Fruit fly (Drosophila melanogaster) whole organism, adult: ENCODE data around the gene mew.
"Not testable (repeated sequence)": the region's sequence is repeated elsewhere in the genome, so short reads cannot be mapped to it uniquely, and the experiment has no call there.

Experiments used
- CG11617 ChIP-seq: fragments of 200-800 bp; sonication (Bioruptor generic); optimal IDR thresholded peaks from 2 replicates; lab custom pipeline; 2017; ENCODE audit warnings: mild to moderate bottlenecking, missing biosample characterization, missing genetic modification reagents, missing genetic modification characterization
- CG12768 ChIP-seq: fragments of 200-800 bp; sonication (Bioruptor generic); optimal IDR thresholded peaks from 2 replicates; lab custom pipeline; 2017; ENCODE audit warnings: missing biosample characterization, missing genetic modification characterization, mild to moderate bottlenecking, moderate library complexity, missing genetic modification reagents
- CG14711 ChIP-seq: fragments of 200-800 bp; sonication (Bioruptor generic); optimal IDR thresholded peaks from 2 replicates; lab custom pipeline; 2018; ENCODE audit warnings: missing biosample characterization, mild to moderate bottlenecking, missing genetic modification characterization, moderate library complexity
- CG1620 ChIP-seq: fragments of 200-800 bp; sonication (Bioruptor generic); optimal IDR thresholded peaks from 2 replicates; lab custom pipeline; 2016; ENCODE audit warnings: missing biosample characterization, missing genetic modification characterization
- CG33017 ChIP-seq: fragments of 200-800 bp; sonication (Bioruptor generic); optimal IDR thresholded peaks from 2 replicates; lab custom pipeline; 2018; ENCODE audit warnings: missing biosample characterization, mild to moderate bottlenecking, missing genetic modification characterization, moderate library complexity
- CG5204 ChIP-seq: fragments of 200-800 bp; sonication (Bioruptor generic); optimal IDR thresholded peaks from 2 replicates; lab custom pipeline; 2016; ENCODE audit warnings: missing biosample characterization, missing genetic modification characterization
- CG7045 ChIP-seq: fragments of 200-800 bp; sonication (Bioruptor generic); optimal IDR thresholded peaks from 2 replicates; lab custom pipeline; 2017; ENCODE audit warnings: missing biosample characterization, mild to moderate bottlenecking, missing genetic modification characterization
- CG7101 ChIP-seq: fragments of 200-800 bp; sonication (Bioruptor generic); optimal IDR thresholded peaks from 2 replicates; lab custom pipeline; 2018; ENCODE audit warnings: missing biosample characterization, mild to moderate bottlenecking, missing genetic modification characterization, moderate library complexity
- Clk ChIP-seq: fragments of 200-800 bp; sonication (Bioruptor generic); optimal IDR thresholded peaks from 2 replicates; lab custom pipeline; 2017; ENCODE audit warnings: missing biosample characterization, missing genetic modification characterization
- Crg-1 ChIP-seq: fragments of 200-800 bp; sonication (Bioruptor generic); optimal IDR thresholded peaks from 2 replicates; lab custom pipeline; 2016; ENCODE audit warnings: missing biosample characterization, missing genetic modification characterization
- Hr96 ChIP-seq: fragments of 200-800 bp; sonication (Bioruptor generic); optimal IDR thresholded peaks from 2 replicates; lab custom pipeline; 2016; ENCODE audit warnings: missing biosample characterization, missing genetic modification characterization
- Mnt ChIP-seq: fragments of 200-800 bp; sonication (Bioruptor generic); optimal IDR thresholded peaks from 2 replicates; lab custom pipeline; 2016; ENCODE audit warnings: missing biosample characterization, mild to moderate bottlenecking, missing genetic modification characterization
- bab1 ChIP-seq: fragments of 200-800 bp; sonication (Bioruptor generic); optimal IDR thresholded peaks from 3 replicates; lab custom pipeline; 2019; ENCODE audit warnings: missing biosample characterization, mild to moderate bottlenecking, missing genetic modification characterization, moderate library complexity
- cic ChIP-seq: fragments of 200-800 bp; sonication (Bioruptor generic); optimal IDR thresholded peaks from 2 replicates; lab custom pipeline; 2017; ENCODE audit warnings: missing biosample characterization, mild to moderate bottlenecking, missing genetic modification characterization, moderate library complexity
- cnc ChIP-seq, 2 experiments: fragments of >200 bp; optimal IDR thresholded peaks; 2 replicates each; lab custom pipeline; 2017
- kay ChIP-seq: fragments of 200-800 bp; sonication (Bioruptor generic); peaks from one replicate; lab custom pipeline; 2016; ENCODE audit warnings: missing biosample characterization, missing genetic modification characterization, borderline replicate concordance
- pad ChIP-seq: fragments of 200-800 bp; sonication (Bioruptor generic); optimal IDR thresholded peaks from 3 replicates; lab custom pipeline; 2017; ENCODE audit warnings: missing biosample characterization, missing genetic modification characterization, mild to moderate bottlenecking, moderate library complexity, missing genetic modification reagents
- tj ChIP-seq: fragments of 200-800 bp; sonication (Bioruptor generic); optimal IDR thresholded peaks from 3 replicates; lab custom pipeline; 2017; ENCODE audit warnings: missing biosample characterization, mild to moderate bottlenecking, missing genetic modification characterization, moderate library complexity
- toe ChIP-seq: fragments of 200-800 bp; sonication (Bioruptor generic); optimal IDR thresholded peaks from 2 replicates; lab custom pipeline; 2016; ENCODE audit warnings: missing biosample characterization, missing genetic modification characterization

Gene mew

dm6 chrX:13208075-13208474, 50.2 kb downstream of the mew start:
- TF ChIP-seq bab1 (no peak), CG33017 (tag; lab: Kevin White, UChicago) (no peak), CG7101 (tag; lab: Kevin White, UChicago) (peak; percentile 32), Hr96 (GFP tag; lab: Kevin White, UChicago) (no peak), cic (GFP tag; lab: Kevin White, UChicago) (no peak), toe (GFP tag; lab: Kevin White, UChicago) (no peak)

dm6 chrX:13204718-13205117, 53.6 kb downstream of the mew start:
- TF ChIP-seq Clk (GFP tag; lab: Kevin White, UChicago) (no peak), tj (GFP tag; lab: Kevin White, UChicago) (no peak), CG7045 (GFP tag; lab: Kevin White, UChicago) (no peak), toe (GFP tag; lab: Kevin White, UChicago) (no peak), pad (no peak)

dm6 chrX:13202162-13202561, 56.1 kb downstream of the mew start, which contains the start of gene CG44437:
CG44437 (minus strand) TSS chrX:13202262.
- TF ChIP-seq cic (GFP tag; lab: Kevin White, UChicago) (no peak), toe (GFP tag; lab: Kevin White, UChicago) (no peak), kay (GFP tag; lab: Kevin White, UChicago) (peak; percentile 45), Crg-1 (no peak), CG1620 (GFP tag; lab: Kevin White, UChicago) (no peak)

- TF ChIP-seq CG7045 (GFP tag; lab: Kevin White, UChicago), result no peak
Measured at dm6 chrX:13194249-13194648, 64.0 kb downstream of the mew start, which contains the start of gene Coq5. Coq5 (minus strand) TSS chrX:13194551.

- TF ChIP-seq tj (GFP tag; lab: Kevin White, UChicago) (no peak), Hr96 (GFP tag; lab: Kevin White, UChicago) (no peak), bab1 (no peak), CG1620 (GFP tag; lab: Kevin White, UChicago) (no peak), Mnt (GFP tag; lab: Kevin White, UChicago) (no peak), CG14711 (tag; lab: Kevin White, UChicago) (no peak), Crg-1 (no peak)
Measured at dm6 chrX:13192239-13192638, 66.1 kb downstream of the mew start.

- no peak for TF ChIP-seq tj (GFP tag; lab: Kevin White, UChicago)
- no peak for TF ChIP-seq cnc (optimal IDR thresholded peaks at IDR 0.05; lab: Kevin White, UChicago)
- TF ChIP-seq CG1620 (GFP tag; lab: Kevin White, UChicago), result no peak
- TF ChIP-seq CG5204, result no peak
- no peak for TF ChIP-seq cic (GFP tag; lab: Kevin White, UChicago)
- TF ChIP-seq CG11617 (GFP tag; lab: Kevin White, UChicago), result no peak
- TF ChIP-seq CG14711 (tag; lab: Kevin White, UChicago), result no peak
- no peak for TF ChIP-seq pad
- TF ChIP-seq CG33017 (tag; lab: Kevin White, UChicago), result no peak
- TF ChIP-seq CG7101 (tag; lab: Kevin White, UChicago), result no peak
- no peak for TF ChIP-seq toe (GFP tag; lab: Kevin White, UChicago)
- TF ChIP-seq CG12768, result no peak
- no peak for TF ChIP-seq Crg-1
Measured at dm6 chrX:13191783-13192182, 66.5 kb downstream of the mew start, which contains the start of gene CG12723. CG12723 (minus strand) TSS chrX:13191883.

- TF ChIP-seq pad, result no peak
- peak; percentile 40 for TF ChIP-seq cic (GFP tag; lab: Kevin White, UChicago)
Measured at dm6 chrX:13189032-13189431, 69.3 kb downstream of the mew start, which contains the start of gene Lgr4. Lgr4 (minus strand) TSS chrX:13189164.

- TF ChIP-seq CG7101 (tag; lab: Kevin White, UChicago); CG11617 (GFP tag; lab: Kevin White, UChicago); pad: not testable (repeated sequence)
Measured at dm6 chrX:13184178-13184577, 74.1 kb downstream of the mew start, which contains the start of gene CG32641. CG32641 (plus strand) TSS chrX:13184478.

- TF ChIP-seq CG7101 (tag; lab: Kevin White, UChicago); CG5204; toe (GFP tag; lab: Kevin White, UChicago): not testable (repeated sequence)
Measured at dm6 chrX:13177720-13178119, 80.6 kb downstream of the mew start, which contains the start of gene CG32640. CG32640 (plus strand) TSS chrX:13178005.
